Fruit fly (Drosophila melanogaster): ENCODE data around the gene CG4020.

dm6 chrX:5900146-5901093 lies 5.1 kb upstream of the CG4020 start, which contains the start of gene Act5C:
- TF ChIP-seq cic (GFP tag; optimal IDR thresholded peaks at IDR 0.05) (no peak), tj (GFP tag; optimal IDR thresholded peaks at IDR 0.05) (peak; percentile 42), CG1620 (GFP tag; optimal IDR thresholded peaks at IDR 0.05) (peak; percentile 46), pad (GFP tag; optimal IDR thresholded peaks at IDR 0.05) (peak; percentile 65), CG12768 (GFP tag; optimal IDR thresholded peaks at IDR 0.05) (peak; percentile 58)

Measured in whole organism, adult.